Worm (Caenorhabditis elegans) whole organism, young adult: ENCODE measurements around the gene K08F8.15.

Experiments used
- C17E4.6 ChIP-seq: fragments of 200-800 bp; sonication (Bioruptor generic); IDR thresholded peaks from 2 replicates; pipeline ENCODE4 v1.3.6; 2022; ENCODE audit warnings: missing genetic modification reagents, missing genetic modification characterization, missing compliant biosample characterization
- ama-1 ChIP-seq, 3 experiments: fragments of 150-350 bp in 1 of 3; sonication (generic microtip) in 2 of 3; optimal IDR thresholded peaks; 2 replicates each; lab custom pipeline; 2014 to 2018; ENCODE audit warnings: missing biosample characterization in 2 of 3, missing genetic modification characterization in 2 of 3, missing genetic modification reagents in 2 of 3
- aptf-3 ChIP-seq: fragments of 200-800 bp; sonication (Bioruptor generic); IDR thresholded peaks from 2 replicates; pipeline ENCODE4 v1.3.6; 2022; ENCODE audit warnings: missing genetic modification characterization, missing compliant biosample characterization
- lag-1 ChIP-seq: fragments of 200-800 bp; sonication (Bioruptor generic); IDR thresholded peaks from 2 replicates; pipeline ENCODE4 v1.3.6; 2022; ENCODE audit warnings: missing genetic modification reagents, missing genetic modification characterization, missing compliant biosample characterization
- lin-40 ChIP-seq: sonication (generic microtip); optimal IDR thresholded peaks from 2 replicates; lab custom pipeline; 2016; ENCODE audit warnings: missing genetic modification characterization, mild to moderate bottlenecking, missing compliant biosample characterization, missing genotype, missing genetic modification reagents

DNA sequence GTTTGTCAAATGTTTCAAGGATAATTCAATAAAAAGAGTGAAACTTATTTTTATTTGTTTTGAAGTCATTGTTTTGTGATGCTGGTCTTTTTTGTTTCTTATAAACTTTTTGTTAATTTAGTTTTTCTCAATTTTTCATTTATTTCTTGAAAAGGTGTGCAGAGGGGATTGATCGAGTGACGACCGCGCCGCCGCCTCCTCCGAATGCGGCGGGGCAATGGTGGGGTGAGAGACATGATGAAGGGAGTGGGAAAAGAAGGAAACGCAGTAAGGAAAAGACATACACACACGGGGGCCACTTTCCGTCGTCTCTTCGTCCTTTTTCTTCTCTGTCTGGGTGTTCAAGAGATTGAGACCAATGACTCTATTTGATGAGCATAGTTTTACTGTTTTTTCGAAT is 2.8 kb downstream of the K08F8.15 start:
- no peak for TF ChIP-seq lin-40 (tag; lab: Kevin White, UChicago)
- TF ChIP-seq lag-1 (GFP tag; lab: Robert Waterston, UW) = no peak
- no peak for TF ChIP-seq C17E4.6
- TF ChIP-seq ama-1 (optimal IDR thresholded peaks at IDR 0.05; lab: Kevin White, UChicago) = no peak
- TF ChIP-seq ama-1 (GFP tag; optimal IDR thresholded peaks at IDR 0.05; lab: Kevin White, UChicago) = no peak
- no peak for TF ChIP-seq aptf-3
